Worm (Caenorhabditis elegans) whole organism, young adult: ENCODE measurements around the gene pxmp-4.
"Not testable (repeated sequence)": the region's sequence is repeated elsewhere in the genome, so short reads cannot be mapped to it uniquely, and the experiment has no call there.

Experiments used
- B0019.2 ChIP-seq: fragments of 200-800 bp; sonication (Bioruptor generic); conservative IDR thresholded peaks from 2 replicates; pipeline ENCODE4 v1.3.6; 2022; ENCODE audit warnings: missing genetic modification reagents, missing genetic modification characterization, missing compliant biosample characterization
- B0035.1 ChIP-seq: sonication (generic microtip); optimal IDR thresholded peaks from 2 replicates; lab custom pipeline; 2016; ENCODE audit warnings: missing genetic modification characterization, mild to moderate bottlenecking, missing compliant biosample characterization, missing genotype, missing genetic modification reagents
- C06A6.2 ChIP-seq: fragments of 200-800 bp; sonication (Bioruptor generic); conservative IDR thresholded peaks from 2 replicates; pipeline ENCODE4 v1.3.6; 2022; ENCODE audit warnings: missing genetic modification characterization, missing compliant biosample characterization
- F33H1.4 ChIP-seq: fragments of 200-800 bp; sonication (Bioruptor generic); IDR thresholded peaks from 2 replicates; pipeline ENCODE4 v1.3.6; 2022; ENCODE audit warnings: missing genetic modification reagents, missing genetic modification characterization, missing compliant biosample characterization
- F37B4.10 ChIP-seq: fragments of 200-800 bp; sonication (Bioruptor generic); IDR thresholded peaks from 2 replicates; pipeline ENCODE4 v1.3.6; 2022; ENCODE audit warnings: missing genetic modification characterization, missing compliant biosample characterization
- F49E8.2 ChIP-seq: sonication (generic microtip); optimal IDR thresholded peaks from 3 replicates; lab custom pipeline; 2017; ENCODE audit warnings: missing genetic modification characterization, mild to moderate bottlenecking, missing compliant biosample characterization, antibody characterized with exemption, moderate library complexity; ENCODE audit not compliant: insufficient read depth
- F52B5.7 ChIP-seq: sonication (generic microtip); optimal IDR thresholded peaks from 2 replicates; lab custom pipeline; 2016; ENCODE audit warnings: mild to moderate bottlenecking, missing genetic modification characterization, missing compliant biosample characterization
- F57C9.4 ChIP-seq: sonication (generic microtip); optimal IDR thresholded peaks from 2 replicates; lab custom pipeline; 2017; ENCODE audit warnings: mild to moderate bottlenecking, missing genetic modification characterization, missing compliant biosample characterization
- K12H6.12 ChIP-seq: fragments of 200-800 bp; sonication (Bioruptor generic); optimal IDR thresholded peaks from 2 replicates; lab custom pipeline; 2018; ENCODE audit warnings: mild to moderate bottlenecking, missing genetic modification characterization, missing compliant biosample characterization
- T26A5.8 ChIP-seq: sonication (generic microtip); optimal IDR thresholded peaks from 2 replicates; lab custom pipeline; 2016; ENCODE audit warnings: missing genetic modification characterization, missing compliant biosample characterization
- Y53F4B.3 ChIP-seq: fragments of 200-800 bp; sonication (Bioruptor generic); IDR thresholded peaks from 2 replicates; pipeline ENCODE4 v1.3.6; 2022; ENCODE audit warnings: missing genetic modification reagents, missing genetic modification characterization, missing compliant biosample characterization
- Y53G8AR.9 ChIP-seq: fragments of 200-800 bp; sonication (Bioruptor generic); conservative IDR thresholded peaks from 2 replicates; pipeline ENCODE4 v1.3.6; 2022; ENCODE audit warnings: missing genetic modification reagents, missing genetic modification characterization, missing compliant biosample characterization
- Y56A3A.18 ChIP-seq: fragments of 200-800 bp; sonication (Bioruptor generic); IDR thresholded peaks from 2 replicates; pipeline ENCODE4 v1.3.6; 2022; ENCODE audit warnings: missing genetic modification reagents, missing genetic modification characterization, missing compliant biosample characterization
- Y67H2A.10 ChIP-seq: fragments of 200-800 bp; sonication (Bioruptor generic); conservative IDR thresholded peaks from 2 replicates; pipeline ENCODE4 v1.3.6; 2022; ENCODE audit warnings: missing genetic modification reagents, missing genetic modification characterization, missing compliant biosample characterization
- akir-1 ChIP-seq: fragments of 200-800 bp; sonication (Bioruptor generic); optimal IDR thresholded peaks from 2 replicates; lab custom pipeline; 2018; ENCODE audit warnings: mild to moderate bottlenecking, missing genetic modification characterization, moderate library complexity, missing compliant biosample characterization
- ama-1 ChIP-seq, 3 experiments: fragments of 150-350 bp in 1 of 3; sonication (generic microtip) in 2 of 3; optimal IDR thresholded peaks; 2 replicates each; lab custom pipeline; 2014 to 2018; ENCODE audit warnings: missing biosample characterization in 2 of 3, missing genetic modification characterization in 2 of 3, missing genetic modification reagents in 2 of 3
- aptf-2 ChIP-seq: fragments of 200-800 bp; sonication (Bioruptor generic); conservative IDR thresholded peaks from 2 replicates; pipeline ENCODE4 v1.3.6; 2022; ENCODE audit warnings: missing genetic modification reagents, missing genetic modification characterization, missing compliant biosample characterization
- cebp-1 ChIP-seq, 2 experiments: fragments of 200-800 bp in 1 of 2; sonication (Bioruptor generic) in 1 of 2; sonication (generic microtip) in 1 of 2; IDR thresholded peaks in 1 of 2; optimal IDR thresholded peaks in 1 of 2; 2 replicates each; pipeline versions ENCODE4 v1.3.6 to Lab custom; 2017 to 2022; ENCODE audit warnings: missing compliant biosample characterization in 2 of 2, missing genetic modification characterization in 2 of 2, mild to moderate bottlenecking in 1 of 2, missing genetic modification reagents in 1 of 2, moderate library complexity in 1 of 2
- cebp-2 ChIP-seq: fragments of 200-800 bp; sonication (Bioruptor generic); IDR thresholded peaks from 2 replicates; pipeline ENCODE4 v1.3.6; 2022; ENCODE audit warnings: missing genetic modification characterization, missing compliant biosample characterization
- ceh-100 ChIP-seq: fragments of 200-800 bp; sonication (Bioruptor generic); IDR thresholded peaks from 2 replicates; pipeline ENCODE4 v1.3.6; 2022; ENCODE audit warnings: missing genetic modification reagents, missing genetic modification characterization, missing compliant biosample characterization
- ceh-40 ChIP-seq: fragments of 200-800 bp; sonication (Bioruptor generic); IDR thresholded peaks from 2 replicates; pipeline ENCODE4 v1.3.6; 2022; ENCODE audit warnings: missing genetic modification characterization, missing compliant biosample characterization
- ceh-91 ChIP-seq: fragments of 200-800 bp; sonication (Bioruptor generic); IDR thresholded peaks from 2 replicates; pipeline ENCODE4 v1.3.6; 2022; ENCODE audit warnings: missing genetic modification reagents, missing genetic modification characterization, missing compliant biosample characterization
- chd-7 ChIP-seq: sonication (generic microtip); optimal IDR thresholded peaks from 2 replicates; lab custom pipeline; 2016; ENCODE audit warnings: mild to moderate bottlenecking, missing genetic modification characterization, moderate library complexity, missing compliant biosample characterization
- die-1 ChIP-seq: sonication (generic microtip); optimal IDR thresholded peaks from 2 replicates; lab custom pipeline; 2016; ENCODE audit warnings: missing genotype, mild to moderate bottlenecking, missing genetic modification characterization, missing compliant biosample characterization
- egl-44 ChIP-seq: fragments of 200-800 bp; sonication (Bioruptor generic); IDR thresholded peaks from 2 replicates; pipeline ENCODE4 v1.3.6; 2022; ENCODE audit warnings: missing genetic modification reagents, missing genetic modification characterization, missing compliant biosample characterization
- hsf-1 ChIP-seq: fragments of 200-800 bp; sonication (Bioruptor generic); IDR thresholded peaks from 2 replicates; pipeline ENCODE4 v1.3.6; 2022; ENCODE audit warnings: missing genetic modification reagents, missing genetic modification characterization, missing compliant biosample characterization
- lin-26 ChIP-seq: fragments of 200-800 bp; sonication (Bioruptor generic); IDR thresholded peaks from 2 replicates; pipeline ENCODE4 v1.3.6; 2022; ENCODE audit warnings: missing genetic modification reagents, missing genetic modification characterization, missing compliant biosample characterization
- lin-54 ChIP-seq: fragments of 200-800 bp; sonication (Bioruptor generic); optimal IDR thresholded peaks from 2 replicates; lab custom pipeline; 2018; ENCODE audit warnings: mild to moderate bottlenecking, missing genetic modification characterization, missing compliant biosample characterization
- lir-1 ChIP-seq: fragments of 200-800 bp; sonication (Bioruptor generic); conservative IDR thresholded peaks from 2 replicates; pipeline ENCODE4 v1.3.6; 2022; ENCODE audit warnings: missing genetic modification reagents, missing genetic modification characterization, missing compliant biosample characterization
- lsl-1 ChIP-seq: fragments of 200-800 bp; sonication (Bioruptor generic); optimal IDR thresholded peaks from 2 replicates; lab custom pipeline; 2018; ENCODE audit warnings: mild to moderate bottlenecking, missing genetic modification characterization, moderate library complexity, missing compliant biosample characterization
- madf-3 ChIP-seq: fragments of 200-800 bp; sonication (Bioruptor generic); IDR thresholded peaks from 2 replicates; pipeline ENCODE4 v1.3.6; 2022; ENCODE audit warnings: missing genetic modification reagents, missing genetic modification characterization, missing compliant biosample characterization
- madf-6 ChIP-seq: fragments of 200-800 bp; sonication (Bioruptor generic); IDR thresholded peaks from 2 replicates; pipeline ENCODE4 v1.3.6; 2022; ENCODE audit warnings: missing genetic modification reagents, missing genetic modification characterization, missing compliant biosample characterization
- mcd-1 ChIP-seq: fragments of 200-800 bp; sonication (Bioruptor generic); IDR thresholded peaks from 2 replicates; pipeline ENCODE4 v1.3.6; 2022; ENCODE audit warnings: missing genetic modification reagents, missing genetic modification characterization, missing compliant biosample characterization
- mes-4 ChIP-seq: sonication (generic microtip); optimal IDR thresholded peaks from 2 replicates; lab custom pipeline; 2016; ENCODE audit warnings: missing genotype, missing genetic modification characterization, missing compliant biosample characterization
- nfya-2 ChIP-seq: fragments of 200-800 bp; sonication (Bioruptor generic); IDR thresholded peaks from 2 replicates; pipeline ENCODE4 v1.3.6; 2022; ENCODE audit warnings: missing genetic modification reagents, missing genetic modification characterization, missing compliant biosample characterization
- nfyb-1 ChIP-seq: fragments of 200-800 bp; sonication (Bioruptor generic); IDR thresholded peaks from 2 replicates; pipeline ENCODE4 v1.3.6; 2022; ENCODE audit warnings: missing genetic modification reagents, missing genetic modification characterization, missing compliant biosample characterization
- nhr-90 ChIP-seq: sonication (generic microtip); optimal IDR thresholded peaks from 2 replicates; lab custom pipeline; 2016; ENCODE audit warnings: missing genotype, mild to moderate bottlenecking, missing genetic modification characterization, missing compliant biosample characterization
- snpc-1.3 ChIP-seq: sonication (generic microtip); optimal IDR thresholded peaks from 2 replicates; lab custom pipeline; 2017; ENCODE audit warnings: missing genetic modification characterization, mild to moderate bottlenecking, missing compliant biosample characterization, antibody characterized with exemption, moderate library complexity, missing genotype, missing genetic modification reagents; ENCODE audit not compliant: insufficient read depth
- snpc-4 ChIP-seq, 5 experiments: fragments of 150-350 bp in 1 of 5; sonication (generic microtip) in 4 of 5; optimal IDR thresholded peaks; 2 replicates each; lab custom pipeline; 2014 to 2018; ENCODE audit warnings: missing genetic modification characterization in 5 of 5, missing biosample characterization in 3 of 5, antibody characterized with exemption in 2 of 5, mild to moderate bottlenecking in 2 of 5, missing compliant biosample characterization in 2 of 5, missing genotype in 2 of 5, moderate library complexity in 2 of 5, missing genetic modification reagents in 1 of 5
- somi-1 ChIP-seq: fragments of 200-800 bp; sonication (Bioruptor generic); optimal IDR thresholded peaks from 2 replicates; lab custom pipeline; 2018; ENCODE audit warnings: mild to moderate bottlenecking, missing genetic modification characterization, missing compliant biosample characterization
- tlf-1 ChIP-seq: fragments of 200-800 bp; sonication (Bioruptor generic); optimal IDR thresholded peaks from 2 replicates; lab custom pipeline; 2018; ENCODE audit warnings: mild to moderate bottlenecking, missing genetic modification characterization, missing compliant biosample characterization
- zfh-2 ChIP-seq: fragments of 200-800 bp; sonication (Bioruptor generic); conservative IDR thresholded peaks from 2 replicates; pipeline ENCODE4 v1.3.6; 2022; ENCODE audit warnings: missing genetic modification reagents, missing genetic modification characterization, missing compliant biosample characterization

The pxmp-4 gene

ce11 chrIV:386576-386975 lies 49.6 kb upstream of the pxmp-4 start, which contains the start of gene T07A9.14 (continued):
- TF ChIP-seq nfyb-1 (GFP tag; lab: Robert Waterston, UW) (peak; percentile 60; the same call in 1 of the 2 replicates), hsf-1 (GFP tag; lab: Robert Waterston, UW) (peak; percentile 67; the same call in 1 of the 2 replicates), F33H1.4 (GFP tag; lab: Robert Waterston, UW) (peak; percentile 25), lin-26 (GFP tag; lab: Robert Waterston, UW) (0 out of 2 replicates have a peak, but pooled peaks have one; percentile 32), F49E8.2 (peak; percentile 52), B0019.2 (no peak), zfh-2 (GFP tag; lab: Robert Waterston, UW) (no peak), Y53G8AR.9 (GFP tag; lab: Robert Waterston, UW) (peak; percentile 58; the same call in 1 of the 2 replicates), T26A5.8 (tag; lab: Kevin White, UChicago) (no peak), Y67H2A.10 (GFP tag; lab: Robert Waterston, UW) (no peak), snpc-1.3 (tag; lab: Kevin White, UChicago) (peak; percentile 31), F57C9.4 (tag; lab: Kevin White, UChicago) (no peak), tlf-1 (GFP tag; lab: Kevin White, UChicago) (peak; percentile 27), akir-1 (no peak), ama-1 (optimal IDR thresholded peaks at IDR 0.05; lab: Kevin White, UChicago) (no peak), ama-1 (GFP tag; optimal IDR thresholded peaks at IDR 0.05; lab: Kevin White, UChicago) (peak in 1 of 2 experiments; percentile 56), nfya-2 (GFP tag; lab: Robert Waterston, UW) (0 out of 2 replicates have a peak, but pooled peaks have one; percentile 8), ceh-100 (GFP tag; lab: Robert Waterston, UW) (peak; percentile 77), C06A6.2 (GFP tag; lab: Robert Waterston, UW) (no peak), aptf-2 (GFP tag; lab: Robert Waterston, UW) (no peak), mes-4 (tag; lab: Kevin White, UChicago) (peak; percentile 11), madf-6 (GFP tag; lab: Robert Waterston, UW) (peak; percentile 73), B0035.1 (tag; lab: Kevin White, UChicago) (no peak)

ce11 chrIV:385150-385937 lies 48.4 kb upstream of the pxmp-4 start, which contains the start of gene rps-24:
Gene rps-24, plus strand, starts transcription at chrIV:385887.
- not testable (repeated sequence) for TF ChIP-seq snpc-4 (GFP tag; optimal IDR thresholded peaks at IDR 0.05; lab: Kevin White, UChicago)
- TF ChIP-seq snpc-4 (tag; optimal IDR thresholded peaks at IDR 0.05; lab: Kevin White, UChicago): peak; percentile 55 to 83 (median 78)
- peak; percentile 58 for TF ChIP-seq chd-7 (tag; lab: Kevin White, UChicago)
- TF ChIP-seq lin-26 (GFP tag; lab: Robert Waterston, UW): peak; percentile 96
- TF ChIP-seq cebp-2 (GFP tag; lab: Robert Waterston, UW): peak; percentile 59; the same call in 1 of the 2 replicates
- TF ChIP-seq nhr-90 (tag; lab: Kevin White, UChicago): peak; percentile 54
- peak; percentile 87 for TF ChIP-seq cebp-1 (GFP tag; IDR thresholded peaks at IDR 0.05; lab: Robert Waterston, UW)
- peak; percentile 90 for TF ChIP-seq cebp-1 (tag; optimal IDR thresholded peaks at IDR 0.05; lab: Kevin White, UChicago)
- TF ChIP-seq lin-54 (GFP tag; lab: Kevin White, UChicago): peak; percentile 85
- peak; percentile 93 for TF ChIP-seq mcd-1 (GFP tag; lab: Robert Waterston, UW)
- peak; percentile 84 for TF ChIP-seq F49E8.2
- TF ChIP-seq ceh-40 (GFP tag; lab: Robert Waterston, UW): peak; percentile 53; the same call in 1 of the 2 replicates
- peak; percentile 99 for TF ChIP-seq F33H1.4 (GFP tag; lab: Robert Waterston, UW)
- peak; percentile 88 for TF ChIP-seq tlf-1 (GFP tag; lab: Kevin White, UChicago)
- peak; percentile 48 for TF ChIP-seq die-1 (tag; lab: Kevin White, UChicago)
- TF ChIP-seq Y56A3A.18 (GFP tag; lab: Robert Waterston, UW): peak; percentile 87
- peak; percentile 92 for TF ChIP-seq Y53F4B.3 (GFP tag; lab: Robert Waterston, UW)
- TF ChIP-seq somi-1 (GFP tag; lab: Kevin White, UChicago): peak; percentile 34
- peak; percentile 93; the same call in 1 of the 2 replicates for TF ChIP-seq F37B4.10 (GFP tag; lab: Robert Waterston, UW)
- TF ChIP-seq ceh-91 (GFP tag; lab: Robert Waterston, UW): peak; percentile 97
- peak; percentile 93 for TF ChIP-seq C06A6.2 (GFP tag; lab: Robert Waterston, UW)
- TF ChIP-seq aptf-2 (GFP tag; lab: Robert Waterston, UW): peak; percentile 95
- peak; percentile 78 for TF ChIP-seq lsl-1 (GFP tag; lab: Kevin White, UChicago)
- TF ChIP-seq F52B5.7 (tag; lab: Kevin White, UChicago): peak; percentile 6
- TF ChIP-seq egl-44: peak; percentile 91
- peak; percentile 95 for TF ChIP-seq madf-3 (GFP tag; lab: Robert Waterston, UW)
- peak; percentile 95 for TF ChIP-seq lir-1 (GFP tag; lab: Robert Waterston, UW)
- TF ChIP-seq K12H6.12 (tag; lab: Kevin White, UChicago): peak; percentile 83
